Fruit fly (Drosophila melanogaster): ENCODE measurements around the gene RpS27A.

RpS27A gene

dm6 chr2L:10439174-10439573, 31.0 kb downstream of the RpS27A start, which contains the start of gene Nse4 (continued):
- TF ChIP-seq luna (GFP tag; optimal IDR thresholded peaks at IDR 0.05), result no peak
- no peak for TF ChIP-seq Oaz (GFP tag; IDR thresholded peaks at IDR 0.05)
- TF ChIP-seq CG6683 (GFP tag; optimal IDR thresholded peaks at IDR 0.05), result no peak
- no peak for TF ChIP-seq CG3847 (GFP tag; IDR thresholded peaks at IDR 0.05)
- TF ChIP-seq pb (GFP tag; optimal IDR thresholded peaks at IDR 0.05), result no peak
- peak; percentile 69 for TF ChIP-seq CG2116 (GFP tag; optimal IDR thresholded peaks at IDR 0.05)
- TF ChIP-seq D19B (GFP tag; optimal IDR thresholded peaks at IDR 0.05), result no peak
- TF ChIP-seq CG13624 (GFP tag; optimal IDR thresholded peaks at IDR 0.05), result no peak
- TF ChIP-seq ranshi (GFP tag; IDR thresholded peaks at IDR 0.05), result no peak
- TF ChIP-seq lola (GFP tag; optimal IDR thresholded peaks at IDR 0.05), result peak in 1 of 3 experiments; percentile 32
- peak; percentile 79 for TF ChIP-seq Scr (GFP tag; IDR thresholded peaks at IDR 0.05; ENCODE audit: partially characterized antibody)
- TF ChIP-seq CG5953 (GFP tag; IDR thresholded peaks at IDR 0.05), result no peak
- TF ChIP-seq CG4328 (GFP tag; optimal IDR thresholded peaks at IDR 0.05), result no peak
- TF ChIP-seq E2f1 (GFP tag; IDR thresholded peaks at IDR 0.05), result no peak
- peak; percentile 71 for TF ChIP-seq knrl (GFP tag; IDR thresholded peaks at IDR 0.05; ENCODE audit: partially characterized antibody)
- TF ChIP-seq CG34224 (GFP tag; IDR thresholded peaks at IDR 0.05; ENCODE audit: partially characterized antibody), result peak; percentile 93
- no peak for TF ChIP-seq grau (tag; optimal IDR thresholded peaks at IDR 0.05)
- peak; percentile 69 for TF ChIP-seq MBD-R2 (GFP tag; IDR thresholded peaks at IDR 0.05)
- TF ChIP-seq zen2 (GFP tag; IDR thresholded peaks at IDR 0.05; ENCODE audit: partially characterized antibody), result peak; percentile 77
- peak; percentile 87 for TF ChIP-seq E2f2 (GFP tag; IDR thresholded peaks at IDR 0.05)
- peak; percentile 73 for TF ChIP-seq inv (GFP tag; IDR thresholded peaks at IDR 0.05; ENCODE audit: partially characterized antibody)
- peak; percentile 85; the same call in 2 of the 4 replicates for TF ChIP-seq chinmo (GFP tag; IDR thresholded peaks at IDR 0.05; ENCODE audit: partially characterized antibody)
- peak; percentile 74 for TF ChIP-seq unc-4 (GFP tag; IDR thresholded peaks at IDR 0.05; ENCODE audit: partially characterized antibody)
- TF ChIP-seq CG12219 (GFP tag; optimal IDR thresholded peaks at IDR 0.05), result no peak
- TF ChIP-seq CG17385 (GFP tag; optimal IDR thresholded peaks at IDR 0.05), result no peak
- peak; percentile 61 for TF ChIP-seq pzg (GFP tag; optimal IDR thresholded peaks at IDR 0.05)
- TF ChIP-seq CG13424 (tag; optimal IDR thresholded peaks at IDR 0.05), result no peak
- no peak for TF ChIP-seq CG1832 (GFP tag; optimal IDR thresholded peaks at IDR 0.05)
- TF ChIP-seq CG8290 (GFP tag; optimal IDR thresholded peaks at IDR 0.05), result peak; percentile 38
- no peak for TF ChIP-seq CG8290 (tag; optimal IDR thresholded peaks at IDR 0.05)
- TF ChIP-seq CG17802 (tag; optimal IDR thresholded peaks at IDR 0.05), result peak; percentile 41
- TF ChIP-seq sd (tag; optimal IDR thresholded peaks at IDR 0.05), result no peak
- peak; percentile 2 for TF ChIP-seq sug (tag; optimal IDR thresholded peaks at IDR 0.05)
- TF ChIP-seq CG12659 (GFP tag; optimal IDR thresholded peaks at IDR 0.05), result peak; percentile 65
- peak; percentile 79; the same call in 2 of the 3 replicates for TF ChIP-seq hb (GFP tag; IDR thresholded peaks at IDR 0.05; ENCODE audit: partially characterized antibody)
- no peak for TF ChIP-seq z (GFP tag; IDR thresholded peaks at IDR 0.05)
- TF ChIP-seq CG18764 (GFP tag; optimal IDR thresholded peaks at IDR 0.05), result no peak
- no peak for TF ChIP-seq scrt (GFP tag; optimal IDR thresholded peaks at IDR 0.05)
- no peak for TF ChIP-seq gce (GFP tag; IDR thresholded peaks at IDR 0.05)
- TF ChIP-seq BEAF-32 (GFP tag; optimal IDR thresholded peaks at IDR 0.05), result peak; percentile 65
- TF ChIP-seq HmgZ (tag; optimal IDR thresholded peaks at IDR 0.05), result peak; percentile 5
- no peak for TF ChIP-seq CG31365 (tag; optimal IDR thresholded peaks at IDR 0.05)
- no peak for TF ChIP-seq cwo (GFP tag; optimal IDR thresholded peaks at IDR 0.05)
- TF ChIP-seq Lhr (GFP tag; optimal IDR thresholded peaks at IDR 0.05), result no peak
- no peak for TF ChIP-seq CG7987 (GFP tag; optimal IDR thresholded peaks at IDR 0.05)
- TF ChIP-seq CG7786 (GFP tag; optimal IDR thresholded peaks at IDR 0.05), result no peak
- TF ChIP-seq CG10366 (GFP tag; IDR thresholded peaks at IDR 0.05), result no peak
- TF ChIP-seq crp (GFP tag; optimal IDR thresholded peaks at IDR 0.05), result peak in 1 of 2 experiments; percentile 70
- TF ChIP-seq CG7963 (GFP tag; IDR thresholded peaks at IDR 0.05; ENCODE audit: partially characterized antibody), result peak; percentile 90
- no peak for TF ChIP-seq Xrp1 (GFP tag; IDR thresholded peaks at IDR 0.05)
